Fruit fly (Drosophila melanogaster): ENCODE data around the gene hoe2.

hoe2 gene

DNA sequence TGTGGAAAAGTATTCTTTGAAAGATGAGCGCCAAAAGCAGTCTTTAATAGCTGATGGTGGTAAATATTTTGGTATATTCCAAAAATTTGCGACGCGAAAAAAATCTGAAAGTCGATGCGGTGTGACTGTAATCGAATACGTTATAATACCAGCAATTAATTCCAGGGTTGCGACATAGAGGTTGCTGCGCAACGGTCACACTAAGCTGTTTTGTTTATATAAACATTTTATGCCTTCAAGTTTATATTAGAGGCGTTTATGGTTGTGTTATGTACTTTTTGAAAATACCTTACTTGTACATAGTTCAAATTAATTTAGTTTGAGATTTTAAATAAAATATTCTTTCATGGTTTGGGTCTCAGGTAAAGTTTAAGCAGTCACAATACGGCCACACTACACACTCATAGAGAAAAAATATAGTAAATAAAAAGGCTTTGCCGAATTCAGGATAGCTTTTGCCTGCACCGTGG, 35.1 kb upstream of the hoe2 start, which contains the start of gene CG14043 (continued):
- TF ChIP-seq NC2α (GFP tag; optimal IDR thresholded peaks at IDR 0.05) (no peak), CG17186 (GFP tag; optimal IDR thresholded peaks at IDR 0.05) (peak; percentile 62), CG10654 (GFP tag; optimal IDR thresholded peaks at IDR 0.05) (no peak), gem (tag; optimal IDR thresholded peaks at IDR 0.05) (no peak), sc (optimal IDR thresholded peaks at IDR 0.05) (no peak), sc (GFP tag; optimal IDR thresholded peaks at IDR 0.05) (no peak), fd3F (GFP tag; optimal IDR thresholded peaks at IDR 0.05) (no peak), mirr (GFP tag; optimal IDR thresholded peaks at IDR 0.05) (no peak), CG6654 (GFP tag; optimal IDR thresholded peaks at IDR 0.05) (no peak), sens (GFP tag) (peak; percentile 85), Sox102F (GFP tag; optimal IDR thresholded peaks at IDR 0.05) (no peak), CG10366 (GFP tag; IDR thresholded peaks at IDR 0.05) (no peak), CG1233 (GFP tag; optimal IDR thresholded peaks at IDR 0.05) (no peak), Rfx (GFP tag; IDR thresholded peaks at IDR 0.05) (no peak), jing (GFP tag; optimal IDR thresholded peaks at IDR 0.05) (no peak), unpg (GFP tag; optimal IDR thresholded peaks at IDR 0.05) (no peak), jumu (GFP tag; optimal IDR thresholded peaks at IDR 0.05) (peak; percentile 40), CG6854 (GFP tag; optimal IDR thresholded peaks at IDR 0.05) (no peak), CG4707 (GFP tag; optimal IDR thresholded peaks at IDR 0.05) (no peak), maf-S (GFP tag; optimal IDR thresholded peaks at IDR 0.05) (no peak), cg (GFP tag; optimal IDR thresholded peaks at IDR 0.05) (no peak), Hmr (GFP tag; optimal IDR thresholded peaks at IDR 0.05) (no peak), luna (GFP tag; optimal IDR thresholded peaks at IDR 0.05) (no peak), Fer2 (tag; optimal IDR thresholded peaks at IDR 0.05) (no peak), CG3281 (GFP tag; optimal IDR thresholded peaks at IDR 0.05) (peak; percentile 78), peb (GFP tag; IDR thresholded peaks at IDR 0.05) (no peak), CG10565 (GFP tag; optimal IDR thresholded peaks at IDR 0.05) (no peak), gsb-n (tag; optimal IDR thresholded peaks at IDR 0.05) (no peak), CG4404 (GFP tag; IDR thresholded peaks at IDR 0.05) (no peak), Deaf1 (tag; optimal IDR thresholded peaks at IDR 0.05) (no peak), Mrtf (GFP tag; IDR thresholded peaks at IDR 0.05) (no peak), CG34422 (GFP tag; IDR thresholded peaks at IDR 0.05) (no peak), sob (GFP tag; IDR thresholded peaks at IDR 0.05) (0 out of 2 replicates have a peak, but pooled peaks have one; percentile 9), CG1024 (GFP tag; IDR thresholded peaks at IDR 0.05) (no peak), br (optimal IDR thresholded peaks at IDR 0.05) (no peak), btn (GFP tag; optimal IDR thresholded peaks at IDR 0.05) (no peak), nmo (GFP tag; optimal IDR thresholded peaks at IDR 0.05) (peak; percentile 80), CG13123 (GFP tag; optimal IDR thresholded peaks at IDR 0.05) (no peak), NFAT (GFP tag; IDR thresholded peaks at IDR 0.05) (no peak), Hand (GFP tag; optimal IDR thresholded peaks at IDR 0.05) (no peak), CG12219 (GFP tag; optimal IDR thresholded peaks at IDR 0.05) (no peak), CG31224 (GFP tag; IDR thresholded peaks at IDR 0.05) (no peak), pnt (GFP tag; optimal IDR thresholded peaks at IDR 0.05) (no peak), CG18262 (tag; optimal IDR thresholded peaks at IDR 0.05) (peak; percentile 31), BtbVII (GFP tag; optimal IDR thresholded peaks at IDR 0.05) (no peak), CG4360 (GFP tag; IDR thresholded peaks at IDR 0.05) (no peak), Sin3A (optimal IDR thresholded peaks at IDR 0.05) (peak; percentile 85), CG2116 (GFP tag; optimal IDR thresholded peaks at IDR 0.05) (peak; percentile 55), klu (GFP tag; IDR thresholded peaks at IDR 0.05) (no peak), Awh (GFP tag; IDR thresholded peaks at IDR 0.05) (no peak), aop (GFP tag; IDR thresholded peaks at IDR 0.05) (no peak), ranshi (GFP tag; IDR thresholded peaks at IDR 0.05) (no peak), Doc3 (GFP tag; IDR thresholded peaks at IDR 0.05; ENCODE audit: partially characterized antibody) (no peak), CG32767 (GFP tag; IDR thresholded peaks at IDR 0.05) (no peak)

Measured in whole organism, embryonic.